Worm (Caenorhabditis elegans) whole organism, L4 larva: ENCODE results near the gene C03E10.3.

Experiments used
- R02D3.7 ChIP-seq: fragments of 150-350 bp; sonication (generic microtip); optimal IDR thresholded peaks from 3 replicates; lab custom pipeline; 2014; ENCODE audit warnings: missing biosample characterization, missing genetic modification characterization
- aly-2 ChIP-seq: sonication (generic microtip); optimal IDR thresholded peaks from 2 replicates; lab custom pipeline; 2018; ENCODE audit warnings: missing biosample characterization, missing genetic modification characterization
- ama-1 ChIP-seq: fragments of 150-350 bp; optimal IDR thresholded peaks from 2 replicates; lab custom pipeline; 2014; ENCODE audit warnings: inconsistent platforms, mixed read lengths
- ceh-44 ChIP-seq: fragments of 200-800 bp; sonication (Bioruptor generic); IDR thresholded peaks from 2 replicates; pipeline ENCODE4 v1.3.6; 2022; ENCODE audit warnings: missing genetic modification reagents, missing genetic modification characterization, missing compliant biosample characterization
- lin-39 ChIP-seq: fragments of 150-350 bp; optimal IDR thresholded peaks from 2 replicates; lab custom pipeline; 2014; ENCODE audit warnings: missing biosample characterization, missing genetic modification reagents, missing genetic modification characterization
- nhr-237 ChIP-seq: sonication (generic microtip); optimal IDR thresholded peaks from 2 replicates; lab custom pipeline; 2017; ENCODE audit warnings: missing biosample characterization, missing genetic modification characterization

DNA sequence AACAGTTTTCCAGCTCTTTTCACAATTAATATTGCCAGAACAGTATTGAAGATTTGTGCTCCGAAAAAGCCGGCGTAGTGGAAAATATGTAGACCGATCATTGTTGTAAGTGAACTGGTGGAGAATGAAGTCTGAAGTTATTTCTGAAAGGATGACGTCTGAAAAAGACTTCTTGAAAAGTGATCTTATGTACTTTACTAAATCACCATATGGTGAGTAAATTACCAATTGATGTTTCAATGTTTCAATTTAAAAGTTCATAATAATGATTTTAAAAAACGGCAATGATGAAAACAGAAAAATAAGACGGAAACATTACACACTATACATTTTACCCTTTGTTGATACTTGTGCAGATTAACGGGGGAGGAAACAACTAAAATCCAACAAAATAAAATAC, 37.5 kb downstream of the C03E10.3 start, which contains the start of gene str-141:
- peak; percentile 12 for TF ChIP-seq ama-1 (lab: Kevin White, UChicago)
- TF ChIP-seq lin-39: no peak
- no peak for TF ChIP-seq nhr-237 (tag; lab: Kevin White, UChicago)
- TF ChIP-seq ceh-44 (GFP tag; lab: Robert Waterston, UW): no peak
- TF ChIP-seq aly-2 (tag; lab: Kevin White, UChicago): no peak
- TF ChIP-seq R02D3.7 (tag; lab: Kevin White, UChicago): no peak
